Fruit fly (Drosophila melanogaster) whole organism, prepupa: ENCODE measurements around the gene alpha-Est10.

Source experiments
- Blimp-1 ChIP-seq: fragments of 200-800 bp; sonication (Bioruptor generic); optimal IDR thresholded peaks from 3 replicates; lab custom pipeline; 2017; ENCODE audit warnings: missing biosample characterization, missing genetic modification characterization, mild to moderate bottlenecking, moderate library complexity, missing genetic modification reagents
- CG11902 ChIP-seq: fragments of 200-800 bp; sonication (Bioruptor generic); optimal IDR thresholded peaks from 3 replicates; lab custom pipeline; 2016; ENCODE audit warnings: missing biosample characterization, missing genetic modification characterization
- CG16779 ChIP-seq: fragments of 200-800 bp; sonication (Bioruptor generic); optimal IDR thresholded peaks from 3 replicates; lab custom pipeline; 2017; ENCODE audit warnings: missing biosample characterization, mild to moderate bottlenecking, missing genetic modification characterization
- CG3919 ChIP-seq: fragments of 200-800 bp; sonication (Bioruptor generic); optimal IDR thresholded peaks from 3 replicates; lab custom pipeline; 2016; ENCODE audit warnings: missing biosample characterization, missing genetic modification characterization
- CG6163 ChIP-seq: fragments of 200-800 bp; sonication (Bioruptor generic); IDR thresholded peaks from 3 replicates; pipeline ENCODE4 v1.3.6; 2022; ENCODE audit warnings: missing biosample characterization, missing genetic modification characterization
- CG7368 ChIP-seq: fragments of 200-800 bp; sonication (Bioruptor generic); optimal IDR thresholded peaks from 3 replicates; lab custom pipeline; 2016; ENCODE audit warnings: missing biosample characterization, missing genetic modification characterization
- CG8632 ChIP-seq: fragments of 200-800 bp; sonication (Bioruptor generic); optimal IDR thresholded peaks from 3 replicates; lab custom pipeline; 2016; ENCODE audit warnings: missing biosample characterization, missing genetic modification characterization
- Gug ChIP-seq: fragments of 200-800 bp; sonication (Bioruptor generic); IDR thresholded peaks from 2 replicates; pipeline ENCODE4 v1.3.6; 2022; ENCODE audit warnings: missing biosample characterization, missing genetic modification characterization
- lz ChIP-seq: fragments of 200-800 bp; sonication (Bioruptor generic); optimal IDR thresholded peaks from 3 replicates; lab custom pipeline; 2016; ENCODE audit warnings: missing biosample characterization, missing genetic modification characterization
- net ChIP-seq: fragments of 200-800 bp; sonication (Bioruptor generic); optimal IDR thresholded peaks from 3 replicates; lab custom pipeline; 2016; ENCODE audit warnings: missing biosample characterization, missing genetic modification characterization

DNA sequence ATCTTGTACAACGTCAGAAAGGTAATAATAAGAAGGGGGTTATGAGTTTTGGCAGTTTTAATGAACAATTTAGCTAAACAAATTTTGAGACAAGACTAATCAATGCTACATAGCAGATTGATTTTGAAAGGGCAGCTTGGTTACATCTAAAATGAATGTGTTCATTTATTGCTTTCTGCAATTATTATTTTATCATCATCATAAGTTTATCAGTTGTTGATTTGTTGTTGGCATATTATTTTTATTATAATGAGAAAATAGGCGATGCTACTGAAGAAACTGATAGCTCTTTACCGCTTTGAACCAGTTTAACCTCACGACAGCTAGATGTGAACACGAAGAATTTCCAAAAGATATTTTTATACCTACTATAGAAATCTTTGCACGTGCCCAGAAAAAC lies 8.6 kb upstream of the alpha-Est10 start, which contains the start of gene Mics1:
- TF ChIP-seq CG16779 (tag; lab: Kevin White, UChicago) (no peak), Blimp-1 (GFP tag; lab: Kevin White, UChicago) (no peak), CG7368 (GFP tag; lab: Kevin White, UChicago) (no peak), net (no peak), lz (GFP tag; lab: Kevin White, UChicago) (no peak), CG3919 (no peak), CG6163 (GFP tag; lab: Robert Waterston, UW) (no peak), Gug (GFP tag; lab: Robert Waterston, UW) (no peak), CG11902 (GFP tag; lab: Kevin White, UChicago) (no peak), CG8632 (GFP tag; lab: Kevin White, UChicago) (no peak)
